Worm (Caenorhabditis elegans) whole organism, L1 larva: ENCODE results near the gene igeg-2.

Experiments
- aha-1 ChIP-seq: fragments of 150-350 bp; optimal IDR thresholded peaks from 2 replicates; lab custom pipeline; 2014; ENCODE audit warnings: missing biosample characterization, missing genetic modification characterization
- ama-1 ChIP-seq: fragments of 150-350 bp; optimal IDR thresholded peaks from 2 replicates; lab custom pipeline; 2014
- ces-1 ChIP-seq: fragments of 150-350 bp; optimal IDR thresholded peaks from 2 replicates; lab custom pipeline; 2014; ENCODE audit warnings: missing biosample characterization, missing genetic modification reagents, missing genetic modification characterization
- fkh-4 ChIP-seq: sonication (generic microtip); optimal IDR thresholded peaks from 2 replicates; lab custom pipeline; 2016; ENCODE audit warnings: missing compliant biosample characterization, missing genetic modification characterization, borderline replicate concordance
- lin-13 ChIP-seq: fragments of 150-350 bp; optimal IDR thresholded peaks from 2 replicates; lab custom pipeline; 2014; ENCODE audit warnings: missing biosample characterization, missing genetic modification reagents, missing genetic modification characterization
- lsy-2 ChIP-seq, 2 experiments: fragments of 150-350 bp; optimal IDR thresholded peaks; 2 replicates each; lab custom pipeline; 2014; ENCODE audit warnings: missing biosample characterization in 2 of 2, missing genetic modification characterization in 2 of 2
- nhr-11 ChIP-seq: fragments of 150-350 bp; optimal IDR thresholded peaks from 2 replicates; lab custom pipeline; 2014; ENCODE audit warnings: missing biosample characterization, missing genetic modification characterization
- nhr-237 ChIP-seq: fragments of 150-350 bp; optimal IDR thresholded peaks from 2 replicates; lab custom pipeline; 2014; ENCODE audit warnings: missing biosample characterization, missing genetic modification characterization
- skn-1 ChIP-seq: fragments of 150-350 bp; optimal IDR thresholded peaks from 2 replicates; lab custom pipeline; 2014; ENCODE audit warnings: missing biosample characterization, missing genetic modification characterization
- snpc-4 ChIP-seq: fragments of 150-350 bp; optimal IDR thresholded peaks from 2 replicates; lab custom pipeline; 2014; ENCODE audit warnings: missing biosample characterization, missing genetic modification characterization
- sup-37 ChIP-seq: fragments of 200-800 bp; sonication (Bioruptor generic); optimal IDR thresholded peaks from 2 replicates; lab custom pipeline; 2018; ENCODE audit warnings: mild to moderate bottlenecking, missing genetic modification characterization, missing compliant biosample characterization
- tbx-2 ChIP-seq: sonication (generic microtip); optimal IDR thresholded peaks from 2 replicates; lab custom pipeline; 2016; ENCODE audit warnings: missing genetic modification characterization, missing compliant biosample characterization
- unc-62 ChIP-seq: fragments of 150-350 bp; optimal IDR thresholded peaks from 2 replicates; lab custom pipeline; 2014; ENCODE audit warnings: missing biosample characterization, missing genetic modification reagents, missing genetic modification characterization
- zag-1 ChIP-seq: fragments of 150-350 bp; optimal IDR thresholded peaks from 2 replicates; lab custom pipeline; 2014; ENCODE audit warnings: missing biosample characterization, missing genetic modification characterization

ce11 chrX:11482637-11483036 lies 36.2 kb upstream of the igeg-2 start:
- peak; percentile 60 for TF ChIP-seq tbx-2 (tag; lab: Kevin White, UChicago)
- TF ChIP-seq skn-1: no peak
- TF ChIP-seq ces-1 (GFP tag; lab: Kevin White, UChicago): no peak
- TF ChIP-seq fkh-4 (tag; lab: Kevin White, UChicago): no peak
- TF ChIP-seq ama-1 (lab: Kevin White, UChicago): no peak
- no peak for TF ChIP-seq snpc-4
- TF ChIP-seq lsy-2 (tag; optimal IDR thresholded peaks at IDR 0.05; lab: Kevin White, UChicago): peak in 1 of 2 experiments; percentile 27
- TF ChIP-seq nhr-11 (tag; lab: Kevin White, UChicago): no peak
- no peak for TF ChIP-seq lin-13
- TF ChIP-seq sup-37 (GFP tag; lab: Kevin White, UChicago): no peak
- TF ChIP-seq nhr-237: no peak
- TF ChIP-seq zag-1 (tag; lab: Kevin White, UChicago): no peak
- no peak for TF ChIP-seq aha-1
- no peak for TF ChIP-seq unc-62 (GFP tag; lab: Kevin White, UChicago)
